Worm (Caenorhabditis elegans) whole organism, late embryonic: Measurements from ENCODE around the gene B0281.1.

ENCODE experiments used
- ama-1 ChIP-seq: fragments of 150-350 bp; optimal IDR thresholded peaks from 2 replicates; lab custom pipeline; 2014
- ceh-24 ChIP-seq: sonication (generic microtip); optimal IDR thresholded peaks from 2 replicates; lab custom pipeline; 2016; ENCODE audit warnings: mild to moderate bottlenecking, missing genetic modification characterization, missing compliant biosample characterization
- mec-3 ChIP-seq: sonication (generic microtip); optimal IDR thresholded peaks from 2 replicates; lab custom pipeline; 2016; ENCODE audit warnings: borderline replicate concordance, missing genetic modification characterization, missing compliant biosample characterization
- nhr-11 ChIP-seq: fragments of 150-350 bp; optimal IDR thresholded peaks from 2 replicates; lab custom pipeline; 2014; ENCODE audit warnings: missing biosample characterization, missing genetic modification characterization
- pha-4 ChIP-seq: fragments of 150-350 bp; optimal IDR thresholded peaks from 2 replicates; lab custom pipeline; 2018; ENCODE audit warnings: missing biosample characterization, missing genetic modification reagents, missing genetic modification characterization
- pqm-1 ChIP-seq: sonication (generic microtip); optimal IDR thresholded peaks from 2 replicates; lab custom pipeline; 2016; ENCODE audit warnings: missing genetic modification characterization, missing compliant biosample characterization
- rnt-1 ChIP-seq: sonication (generic microtip); optimal IDR thresholded peaks from 2 replicates; lab custom pipeline; 2016; ENCODE audit warnings: missing genetic modification characterization, missing compliant biosample characterization
- tbx-2 ChIP-seq: sonication (generic microtip); optimal IDR thresholded peaks from 2 replicates; lab custom pipeline; 2016; ENCODE audit warnings: missing genetic modification characterization, missing compliant biosample characterization
- unc-55 ChIP-seq: sonication (generic microtip); optimal IDR thresholded peaks from 2 replicates; lab custom pipeline; 2017; ENCODE audit warnings: missing biosample characterization, missing genetic modification reagents, missing genetic modification characterization

- TF ChIP-seq ama-1 (lab: Kevin White, UChicago) (no peak), nhr-11 (tag; lab: Kevin White, UChicago) (no peak), ceh-24 (tag; lab: Kevin White, UChicago) (no peak), unc-55 (GFP tag; lab: Kevin White, UChicago) (no peak), tbx-2 (tag; lab: Kevin White, UChicago) (no peak), pqm-1 (no peak), pha-4 (tag; lab: Kevin White, UChicago) (no peak), rnt-1 (tag; lab: Kevin White, UChicago) (no peak), mec-3 (no peak)
Observed at ce11 chrII:2279263-2279662, 33.6 kb upstream of the B0281.1 start, which contains the start of gene K09F6.6.
